Fruit fly (Drosophila melanogaster) whole organism, embryonic: ENCODE results near the gene AMPdeam.

Source experiments
- Antp ChIP-seq: fragments of 200-800 bp; sonication (Bioruptor generic); optimal IDR thresholded peaks from 3 replicates; lab custom pipeline; 2016; ENCODE audit warnings: missing biosample characterization, missing genetic modification characterization
- CG12769 ChIP-seq: fragments of 200-800 bp; sonication (Bioruptor generic); optimal IDR thresholded peaks from 2 replicates; lab custom pipeline; 2019; ENCODE audit warnings: missing biosample characterization, mild to moderate bottlenecking, missing genetic modification characterization, moderate library complexity
- CG1647 ChIP-seq: fragments of 200-800 bp; sonication (Bioruptor generic); optimal IDR thresholded peaks from 3 replicates; lab custom pipeline; 2016; ENCODE audit warnings: missing biosample characterization, missing genetic modification characterization
- CG17186 ChIP-seq: fragments of 200-800 bp; sonication (Bioruptor generic); optimal IDR thresholded peaks from 3 replicates; lab custom pipeline; 2017; ENCODE audit warnings: missing biosample characterization, missing genetic modification reagents, missing genetic modification characterization
- CG1832 ChIP-seq: fragments of 200-800 bp; sonication (Bioruptor generic); optimal IDR thresholded peaks from 2 replicates; lab custom pipeline; 2017; ENCODE audit warnings: missing biosample characterization, mild to moderate bottlenecking, missing genetic modification characterization, inconsistent platforms
- CG2712 ChIP-seq: fragments of 200-800 bp; optimal IDR thresholded peaks from 3 replicates; lab custom pipeline; 2019; ENCODE audit warnings: missing biosample characterization, mild to moderate bottlenecking, missing genetic modification characterization, moderate library complexity
- CG32772 ChIP-seq: fragments of 200-800 bp; sonication (Bioruptor generic); IDR thresholded peaks from 2 replicates; pipeline ENCODE4 v1.3.6; 2022; ENCODE audit warnings: missing biosample characterization, missing genetic modification characterization
- CG4404 ChIP-seq: fragments of 200-800 bp; sonication (Bioruptor generic); IDR thresholded peaks from 2 replicates; pipeline ENCODE4 v1.3.6; 2022; ENCODE audit warnings: missing biosample characterization, missing genetic modification characterization
- CG4707 ChIP-seq: fragments of 200-800 bp; sonication (Bioruptor generic); optimal IDR thresholded peaks from 2 replicates; lab custom pipeline; 2018; ENCODE audit warnings: missing biosample characterization, mild to moderate bottlenecking, missing genetic modification characterization, moderate library complexity
- CG5953 ChIP-seq: fragments of 200-800 bp; sonication (Bioruptor generic); IDR thresholded peaks from 2 replicates; pipeline ENCODE4 v1.3.6; 2022; ENCODE audit warnings: missing biosample characterization, missing genetic modification characterization
- CG6175 ChIP-seq: fragments of 200-800 bp; sonication (Bioruptor generic); IDR thresholded peaks from 3 replicates; pipeline ENCODE4 v1.3.6; 2022; ENCODE audit warnings: missing biosample characterization, missing genetic modification characterization
- CG7271 ChIP-seq: fragments of 200-800 bp; sonication (Bioruptor generic); optimal IDR thresholded peaks from 2 replicates; lab custom pipeline; 2018; ENCODE audit warnings: missing biosample characterization, mild to moderate bottlenecking, missing genetic modification characterization, moderate library complexity
- CG7372 ChIP-seq: fragments of 200-800 bp; sonication (Bioruptor generic); IDR thresholded peaks from 2 replicates; pipeline ENCODE4 v1.3.6; 2022; ENCODE audit warnings: missing biosample characterization, missing genetic modification characterization
- CG7556 ChIP-seq: fragments of 200-800 bp; sonication (Bioruptor generic); optimal IDR thresholded peaks from 2 replicates; lab custom pipeline; 2017; ENCODE audit warnings: missing biosample characterization, mild to moderate bottlenecking, missing genetic modification characterization
- CG9609 ChIP-seq: fragments of 200-800 bp; sonication (Bioruptor generic); optimal IDR thresholded peaks from 3 replicates; lab custom pipeline; 2016; ENCODE audit warnings: missing biosample characterization, missing genetic modification characterization
- D19A ChIP-seq: fragments of 200-800 bp; optimal IDR thresholded peaks from 3 replicates; lab custom pipeline; 2019; ENCODE audit warnings: missing biosample characterization, mild to moderate bottlenecking, missing genetic modification characterization, moderate library complexity
- Dek ChIP-seq: fragments of 200-800 bp; sonication (Bioruptor generic); optimal IDR thresholded peaks from 3 replicates; lab custom pipeline; 2019; ENCODE audit warnings: missing biosample characterization, mild to moderate bottlenecking, missing genetic modification characterization, moderate library complexity
- H2.0 ChIP-seq: fragments of 200-800 bp; sonication (Bioruptor generic); IDR thresholded peaks from 2 replicates; pipeline ENCODE4 v1.3.6; 2022; ENCODE audit warnings: missing biosample characterization, missing genetic modification characterization
- HmgD ChIP-seq: fragments of 200-800 bp; sonication (Bioruptor generic); optimal IDR thresholded peaks from 3 replicates; lab custom pipeline; 2016; ENCODE audit warnings: missing biosample characterization, missing genetic modification characterization
- Hmr ChIP-seq: fragments of 200-800 bp; sonication (Bioruptor generic); optimal IDR thresholded peaks from 3 replicates; lab custom pipeline; 2017; ENCODE audit warnings: mild to moderate bottlenecking, missing biosample characterization, missing genetic modification reagents, missing genetic modification characterization
- Hr39 ChIP-seq: fragments of >200 bp; optimal IDR thresholded peaks from 2 replicates; lab custom pipeline; 2017
- Hr51 ChIP-seq, 2 experiments: fragments of 200-800 bp; sonication (Bioruptor generic); optimal IDR thresholded peaks; 2 replicates in 1 of 2; 3 replicates in 1 of 2; lab custom pipeline; 2016 to 2018; ENCODE audit warnings: missing biosample characterization in 2 of 2, missing genetic modification characterization in 2 of 2, mild to moderate bottlenecking in 1 of 2, moderate library complexity in 1 of 2
- Hsf ChIP-seq: fragments of 200-800 bp; sonication (Bioruptor generic); optimal IDR thresholded peaks from 3 replicates; lab custom pipeline; 2016; ENCODE audit warnings: missing biosample characterization, missing genetic modification characterization
- Lim3 ChIP-seq: fragments of 200-800 bp; sonication (Bioruptor generic); IDR thresholded peaks from 2 replicates; pipeline ENCODE4 v1.3.6; 2022; ENCODE audit warnings: missing biosample characterization, missing genetic modification characterization
- NC2β ChIP-seq: fragments of 200-800 bp; sonication (Bioruptor generic); optimal IDR thresholded peaks from 2 replicates; lab custom pipeline; 2016; ENCODE audit warnings: missing biosample characterization, missing genetic modification characterization
- Poxn ChIP-seq: fragments of 200-800 bp; sonication (Bioruptor generic); IDR thresholded peaks from 2 replicates; pipeline ENCODE4 v1.3.6; 2022; ENCODE audit warnings: missing biosample characterization, missing genetic modification characterization
- Usf ChIP-seq: fragments of 200-800 bp; sonication (Bioruptor generic); optimal IDR thresholded peaks from 2 replicates; lab custom pipeline; 2017; ENCODE audit warnings: missing genotype, missing biosample characterization, missing genetic modification characterization
- Xbp1 ChIP-seq: fragments of 200-800 bp; sonication (Bioruptor generic); optimal IDR thresholded peaks from 3 replicates; lab custom pipeline; 2016; ENCODE audit warnings: missing biosample characterization, mild to moderate bottlenecking, missing genetic modification characterization
- ab ChIP-seq: fragments of 200-800 bp; sonication (Bioruptor generic); optimal IDR thresholded peaks from 2 replicates; lab custom pipeline; 2016; ENCODE audit warnings: missing biosample characterization, missing genetic modification characterization
- ac ChIP-seq: fragments of 200-800 bp; sonication (Bioruptor generic); optimal IDR thresholded peaks from 3 replicates; lab custom pipeline; 2017; ENCODE audit warnings: missing biosample characterization, mild to moderate bottlenecking, missing genetic modification characterization
- cad ChIP-seq: fragments of >200 bp; optimal IDR thresholded peaks from 2 replicates; lab custom pipeline; 2017; ENCODE audit warnings: missing biosample characterization, missing genetic modification characterization
- cato ChIP-seq: fragments of 200-800 bp; sonication (Bioruptor generic); optimal IDR thresholded peaks from 2 replicates; lab custom pipeline; 2016; ENCODE audit warnings: missing biosample characterization, missing genetic modification characterization, borderline replicate concordance
- caup ChIP-seq: fragments of 200-800 bp; sonication (Bioruptor generic); optimal IDR thresholded peaks from 3 replicates; lab custom pipeline; 2017; ENCODE audit warnings: missing biosample characterization, mild to moderate bottlenecking, missing genetic modification characterization, moderate library complexity; ENCODE audit not compliant: severe bottlenecking
- cwo ChIP-seq: fragments of 200-800 bp; sonication (Bioruptor generic); optimal IDR thresholded peaks from 3 replicates; lab custom pipeline; 2017; ENCODE audit warnings: missing biosample characterization, missing genetic modification characterization, mild to moderate bottlenecking, moderate library complexity, missing genetic modification reagents
- gcm ChIP-seq: fragments of 200-800 bp; sonication (Bioruptor generic); optimal IDR thresholded peaks from 2 replicates; lab custom pipeline; 2019; ENCODE audit warnings: missing biosample characterization, mild to moderate bottlenecking, missing genetic modification characterization, moderate library complexity
- her ChIP-seq: fragments of 200-800 bp; sonication (Bioruptor generic); optimal IDR thresholded peaks from 2 replicates; lab custom pipeline; 2016; ENCODE audit warnings: missing biosample characterization, missing genetic modification characterization
- jumu ChIP-seq: fragments of 200-800 bp; sonication (Bioruptor generic); optimal IDR thresholded peaks from 3 replicates; lab custom pipeline; 2016; ENCODE audit warnings: missing biosample characterization, missing genetic modification characterization
- kah ChIP-seq: fragments of 200-800 bp; sonication (Bioruptor generic); optimal IDR thresholded peaks from 2 replicates; lab custom pipeline; 2018; ENCODE audit warnings: missing biosample characterization, mild to moderate bottlenecking, missing genetic modification characterization
- lbe ChIP-seq: fragments of 200-800 bp; sonication (Bioruptor generic); optimal IDR thresholded peaks from 2 replicates; lab custom pipeline; 2016; ENCODE audit warnings: missing biosample characterization, mild to moderate bottlenecking, missing genetic modification characterization
- mirr ChIP-seq: fragments of 200-800 bp; sonication (Bioruptor generic); optimal IDR thresholded peaks from 3 replicates; lab custom pipeline; 2018; ENCODE audit warnings: missing biosample characterization, mild to moderate bottlenecking, missing genetic modification characterization
- nerfin-1 ChIP-seq: fragments of 200-800 bp; sonication (Bioruptor generic); optimal IDR thresholded peaks from 3 replicates; lab custom pipeline; 2019; ENCODE audit warnings: missing biosample characterization, mild to moderate bottlenecking, missing genetic modification characterization, moderate library complexity
- psq ChIP-seq: fragments of 200-800 bp; sonication (Bioruptor generic); optimal IDR thresholded peaks from 2 replicates; lab custom pipeline; 2017; ENCODE audit warnings: missing biosample characterization, missing genetic modification characterization
- ranshi ChIP-seq: fragments of 200-800 bp; sonication (Bioruptor generic); IDR thresholded peaks from 2 replicates; pipeline ENCODE4 v1.3.6; 2022; ENCODE audit warnings: missing biosample characterization, missing genetic modification characterization
- scrt ChIP-seq: fragments of 200-800 bp; sonication (Bioruptor generic); optimal IDR thresholded peaks from 2 replicates; lab custom pipeline; 2018; ENCODE audit warnings: missing biosample characterization, mild to moderate bottlenecking, missing genetic modification characterization, moderate library complexity
- shn ChIP-seq: fragments of 200-800 bp; sonication (Bioruptor generic); optimal IDR thresholded peaks from 3 replicates; lab custom pipeline; 2016; ENCODE audit warnings: missing biosample characterization, missing genetic modification characterization
- slbo ChIP-seq: fragments of 200-800 bp; sonication (Bioruptor generic); IDR thresholded peaks from 2 replicates; pipeline ENCODE4 v1.3.6; 2022; ENCODE audit warnings: missing biosample characterization, missing genetic modification characterization
- slp2 ChIP-seq: fragments of 200-800 bp; sonication (Bioruptor generic); optimal IDR thresholded peaks from 2 replicates; lab custom pipeline; 2016; ENCODE audit warnings: missing biosample characterization, missing genetic modification characterization
- tgo ChIP-seq: fragments of 200-800 bp; sonication (Bioruptor generic); IDR thresholded peaks from 3 replicates; pipeline ENCODE4 v1.3.6; 2022; ENCODE audit warnings: missing biosample characterization, missing genetic modification characterization
- trem ChIP-seq: fragments of 200-800 bp; optimal IDR thresholded peaks from 3 replicates; lab custom pipeline; 2019; ENCODE audit warnings: missing biosample characterization, mild to moderate bottlenecking, missing genetic modification characterization, moderate library complexity
- vfl ChIP-seq: fragments of 200-800 bp; sonication (Bioruptor generic); optimal IDR thresholded peaks from 2 replicates; lab custom pipeline; 2016; ENCODE audit warnings: missing biosample characterization, missing genetic modification characterization
- wor ChIP-seq: fragments of 200-800 bp; sonication (Bioruptor generic); IDR thresholded peaks from 2 replicates; pipeline ENCODE4 v1.3.6; 2022; ENCODE audit warnings: missing biosample characterization, missing genetic modification characterization
- yki ChIP-seq: fragments of >200 bp; optimal IDR thresholded peaks from 3 replicates; lab custom pipeline; 2018

The AMPdeam gene

DNA sequence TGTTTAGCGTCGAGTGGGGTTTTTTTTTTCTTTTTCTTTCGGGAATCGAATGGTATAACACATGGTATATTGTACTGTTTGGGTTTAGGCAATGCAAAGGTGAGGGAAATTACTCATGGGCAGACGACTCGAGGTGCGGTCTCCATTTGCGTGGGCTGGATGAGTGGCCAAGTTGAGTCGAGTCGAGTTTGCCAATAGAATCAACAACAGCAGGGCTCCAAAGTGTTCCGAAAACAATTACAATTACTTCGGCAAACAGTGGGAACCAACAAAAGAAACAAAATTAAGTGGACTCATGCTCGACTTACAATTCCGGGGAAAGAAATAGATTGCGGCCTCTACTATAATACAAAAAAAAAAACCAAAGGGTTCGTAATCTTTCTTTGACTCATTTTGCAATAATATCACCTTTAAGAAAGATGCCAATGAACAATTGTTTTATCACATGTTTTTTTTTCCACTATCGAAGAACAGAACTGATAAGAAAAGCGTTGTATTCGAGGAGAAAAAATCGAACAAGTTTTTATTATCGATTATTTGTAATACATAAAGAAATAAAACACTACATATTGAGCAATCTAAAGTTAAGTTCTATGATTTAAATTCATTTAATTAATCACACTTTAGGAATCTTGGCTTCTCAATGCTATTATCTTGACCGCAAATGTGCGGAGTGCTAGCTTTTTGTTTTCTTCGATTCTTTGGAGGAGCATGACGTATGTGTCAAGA, 25.2 kb downstream of the AMPdeam start (continued):
- TF ChIP-seq CG12769 (tag; lab: Kevin White, UChicago) (no peak), CG7372 (GFP tag; lab: Robert Waterston, UW) (no peak), gcm (GFP tag; lab: Kevin White, UChicago) (no peak), ac (GFP tag; lab: Kevin White, UChicago) (no peak), nerfin-1 (tag; lab: Kevin White, UChicago) (no peak), Antp (GFP tag; lab: Kevin White, UChicago) (no peak), mirr (no peak), Hr39 (lab: Kevin White, UChicago) (no peak), HmgD (GFP tag; lab: Kevin White, UChicago) (no peak), lbe (no peak), NC2β (GFP tag; lab: Kevin White, UChicago) (no peak), slp2 (no peak), Lim3 (GFP tag; lab: Robert Waterston, UW) (no peak), her (no peak), CG9609 (GFP tag; lab: Kevin White, UChicago) (no peak), vfl (GFP tag; lab: Kevin White, UChicago) (no peak), CG1832 (GFP tag; lab: Kevin White, UChicago) (no peak), cad (GFP tag; lab: Kevin White, UChicago) (no peak), caup (GFP tag; lab: Kevin White, UChicago) (no peak), CG4404 (GFP tag; lab: Robert Waterston, UW) (no peak), psq (no peak), CG32772 (no peak), Usf (no peak), CG17186 (GFP tag; lab: Kevin White, UChicago) (no peak), ranshi (GFP tag; lab: Robert Waterston, UW) (no peak), Hr51 (GFP tag; optimal IDR thresholded peaks at IDR 0.05; lab: Kevin White, UChicago) (peak in 1 of 2 experiments; percentile 13), ab (GFP tag; lab: Kevin White, UChicago) (no peak), cato (GFP tag; lab: Kevin White, UChicago) (no peak), yki (lab: Kevin White, UChicago) (no peak), D19A (tag; lab: Kevin White, UChicago) (no peak), wor (GFP tag; lab: Robert Waterston, UW) (no peak), shn (GFP tag; lab: Kevin White, UChicago) (no peak), CG7556 (GFP tag; lab: Kevin White, UChicago) (peak; percentile 30), Poxn (GFP tag; lab: Robert Waterston, UW) (no peak), CG5953 (GFP tag; lab: Robert Waterston, UW) (no peak), CG7271 (tag; lab: Kevin White, UChicago) (no peak), cwo (GFP tag; lab: Kevin White, UChicago) (peak; percentile 6), slbo (GFP tag; lab: Robert Waterston, UW) (no peak), trem (tag; lab: Kevin White, UChicago) (no peak), H2.0 (GFP tag; lab: Robert Waterston, UW) (no peak), jumu (no peak), Hsf (GFP tag; lab: Kevin White, UChicago) (no peak), scrt (GFP tag; lab: Kevin White, UChicago) (no peak), Dek (tag; lab: Kevin White, UChicago) (no peak), Xbp1 (no peak), CG6175 (GFP tag; lab: Robert Waterston, UW) (no peak), Hmr (GFP tag; lab: Kevin White, UChicago) (no peak), CG2712 (tag; lab: Kevin White, UChicago) (peak; percentile 22), CG1647 (GFP tag; lab: Kevin White, UChicago) (no peak), tgo (GFP tag; lab: Robert Waterston, UW) (no peak), kah (GFP tag; lab: Kevin White, UChicago) (no peak), CG4707 (GFP tag; lab: Kevin White, UChicago) (no peak)
